Fruit fly (Drosophila melanogaster): ENCODE measurements around the gene CG9133.

dm6 chr3L:1247627-1248295 lies 4.1 kb upstream of the CG9133 start, which contains the start of the genes Psf1 and Sac1:
- TF ChIP-seq brk (GFP tag; optimal IDR thresholded peaks at IDR 0.05) (no peak), pan (optimal IDR thresholded peaks at IDR 0.05) (no peak), Dfd (GFP tag; optimal IDR thresholded peaks at IDR 0.05) (no peak), OdsH (GFP tag; optimal IDR thresholded peaks at IDR 0.05) (no peak), N (GFP tag; optimal IDR thresholded peaks at IDR 0.05) (no peak), ey (GFP tag; optimal IDR thresholded peaks at IDR 0.05) (peak; percentile 41), usp (GFP tag; optimal IDR thresholded peaks at IDR 0.05) (no peak), GATAd (GFP tag; optimal IDR thresholded peaks at IDR 0.05) (no peak), br (GFP tag; optimal IDR thresholded peaks at IDR 0.05) (no peak), sage (GFP tag; optimal IDR thresholded peaks at IDR 0.05) (no peak), Abd-B (GFP tag; optimal IDR thresholded peaks at IDR 0.05) (no peak), dl (GFP tag; optimal IDR thresholded peaks at IDR 0.05; ENCODE audit: insufficient read depth in 1 of 2, partially characterized antibody in 2 of 2) (no peak), psq (GFP tag; optimal IDR thresholded peaks at IDR 0.05) (peak; percentile 38), foxo (GFP tag; optimal IDR thresholded peaks at IDR 0.05) (peak in 1 of 2 experiments; percentile 50)
